Fruit fly (Drosophila melanogaster) whole organism, embryonic: ENCODE data around the gene Pvf2.

Source experiments
- Bteb2 ChIP-seq: fragments of 200-800 bp; sonication (Bioruptor generic); optimal IDR thresholded peaks from 2 replicates; lab custom pipeline; 2016; ENCODE audit warnings: missing biosample characterization, missing genetic modification characterization
- CG10274 ChIP-seq: fragments of 200-800 bp; sonication (Bioruptor generic); optimal IDR thresholded peaks from 3 replicates; lab custom pipeline; 2017; ENCODE audit warnings: missing biosample characterization, mild to moderate bottlenecking, missing genetic modification characterization
- CG10462 ChIP-seq: fragments of 200-800 bp; sonication (Bioruptor generic); optimal IDR thresholded peaks from 2 replicates; lab custom pipeline; 2016; ENCODE audit warnings: missing biosample characterization, missing genetic modification characterization
- CG11456 ChIP-seq: fragments of 200-800 bp; sonication (Bioruptor generic); IDR thresholded peaks from 3 replicates; pipeline ENCODE4 v1.3.6; 2022; ENCODE audit warnings: missing biosample characterization, missing genetic modification characterization
- CG11696 ChIP-seq: fragments of 200-800 bp; sonication (Bioruptor generic); IDR thresholded peaks from 2 replicates; pipeline ENCODE4 v1.3.6; 2022; ENCODE audit warnings: missing biosample characterization, missing genetic modification characterization
- CG12155 ChIP-seq: fragments of 200-800 bp; sonication (Bioruptor generic); optimal IDR thresholded peaks from 3 replicates; lab custom pipeline; 2016; ENCODE audit warnings: missing biosample characterization, missing genetic modification characterization
- CG12299 ChIP-seq: fragments of 200-800 bp; sonication (Bioruptor generic); optimal IDR thresholded peaks from 2 replicates; lab custom pipeline; 2018; ENCODE audit warnings: missing biosample characterization, mild to moderate bottlenecking, missing genetic modification characterization
- CG13424 ChIP-seq: fragments of 200-800 bp; sonication (Bioruptor generic); optimal IDR thresholded peaks from 2 replicates; lab custom pipeline; 2019; ENCODE audit warnings: missing biosample characterization, mild to moderate bottlenecking, missing genetic modification characterization, moderate library complexity
- CG14860 ChIP-seq: fragments of 200-800 bp; sonication (Bioruptor generic); IDR thresholded peaks from 3 replicates; pipeline ENCODE4 v1.3.6; 2022; ENCODE audit warnings: missing biosample characterization, missing genetic modification characterization; ENCODE audit not compliant: partially characterized antibody
- CG15011 ChIP-seq: fragments of 200-800 bp; sonication (Bioruptor generic); optimal IDR thresholded peaks from 3 replicates; lab custom pipeline; 2018; ENCODE audit warnings: missing biosample characterization, mild to moderate bottlenecking, missing genetic modification characterization
- CG17385 ChIP-seq: fragments of 200-800 bp; sonication (Bioruptor generic); optimal IDR thresholded peaks from 3 replicates; lab custom pipeline; 2018; ENCODE audit warnings: missing biosample characterization, mild to moderate bottlenecking, missing genetic modification characterization
- CG2202 ChIP-seq: fragments of 200-800 bp; sonication (Bioruptor generic); optimal IDR thresholded peaks from 2 replicates; lab custom pipeline; 2018; ENCODE audit warnings: missing biosample characterization, mild to moderate bottlenecking, missing genetic modification characterization
- CG34376 ChIP-seq: fragments of 200-800 bp; sonication (Bioruptor generic); optimal IDR thresholded peaks from 2 replicates; lab custom pipeline; 2018; ENCODE audit warnings: missing biosample characterization, mild to moderate bottlenecking, missing genetic modification characterization
- CG6765 ChIP-seq: fragments of 200-800 bp; sonication (Bioruptor generic); optimal IDR thresholded peaks from 3 replicates; lab custom pipeline; 2017; ENCODE audit warnings: missing biosample characterization, mild to moderate bottlenecking, missing genetic modification characterization
- CG7839 ChIP-seq: fragments of 200-800 bp; sonication (Bioruptor generic); optimal IDR thresholded peaks from 3 replicates; lab custom pipeline; 2018; ENCODE audit warnings: missing biosample characterization, mild to moderate bottlenecking, missing genetic modification characterization, moderate library complexity
- CG7963 ChIP-seq: fragments of 200-800 bp; sonication (Bioruptor generic); IDR thresholded peaks from 3 replicates; pipeline ENCODE4 v1.3.6; 2022; ENCODE audit warnings: missing biosample characterization, missing genetic modification characterization; ENCODE audit not compliant: partially characterized antibody
- CG8388 ChIP-seq: fragments of 200-800 bp; sonication (Bioruptor generic); optimal IDR thresholded peaks from 2 replicates; lab custom pipeline; 2019; ENCODE audit warnings: missing biosample characterization, mild to moderate bottlenecking, missing genetic modification characterization, moderate library complexity
- CG8765 ChIP-seq: fragments of 200-800 bp; sonication (Bioruptor generic); IDR thresholded peaks from 2 replicates; pipeline ENCODE4 v1.3.6; 2022; ENCODE audit warnings: missing biosample characterization, missing genetic modification characterization
- CG9727 ChIP-seq: fragments of 200-800 bp; sonication (Bioruptor generic); optimal IDR thresholded peaks from 3 replicates; lab custom pipeline; 2017; ENCODE audit warnings: missing biosample characterization, mild to moderate bottlenecking, missing genetic modification characterization
- H2.0 ChIP-seq: fragments of 200-800 bp; sonication (Bioruptor generic); IDR thresholded peaks from 2 replicates; pipeline ENCODE4 v1.3.6; 2022; ENCODE audit warnings: missing biosample characterization, missing genetic modification characterization
- HLH54F ChIP-seq: fragments of 200-800 bp; sonication (Bioruptor generic); optimal IDR thresholded peaks from 3 replicates; lab custom pipeline; 2016; ENCODE audit warnings: missing biosample characterization, missing genetic modification characterization
- Hey ChIP-seq: fragments of 200-800 bp; sonication (Bioruptor generic); optimal IDR thresholded peaks from 3 replicates; lab custom pipeline; 2018; ENCODE audit warnings: missing biosample characterization, mild to moderate bottlenecking, missing genetic modification characterization
- NfI ChIP-seq: fragments of 200-800 bp; sonication (Bioruptor generic); optimal IDR thresholded peaks from 3 replicates; lab custom pipeline; 2018; ENCODE audit warnings: missing biosample characterization, mild to moderate bottlenecking, missing genetic modification characterization, moderate library complexity
- PHDP ChIP-seq: fragments of 200-800 bp; sonication (Bioruptor generic); optimal IDR thresholded peaks from 3 replicates; lab custom pipeline; 2018; ENCODE audit warnings: missing biosample characterization, mild to moderate bottlenecking, missing genetic modification characterization, moderate library complexity
- Spps ChIP-seq: fragments of 200-800 bp; sonication (Bioruptor generic); optimal IDR thresholded peaks from 2 replicates; lab custom pipeline; 2018; ENCODE audit warnings: missing biosample characterization, mild to moderate bottlenecking, missing genetic modification characterization
- amos ChIP-seq: fragments of 200-800 bp; sonication (Bioruptor generic); IDR thresholded peaks from 2 replicates; pipeline ENCODE4 v1.3.6; 2022; ENCODE audit warnings: missing biosample characterization, missing genetic modification characterization; ENCODE audit not compliant: partially characterized antibody
- ato ChIP-seq: fragments of 200-800 bp; sonication (Bioruptor generic); IDR thresholded peaks from 2 replicates; pipeline ENCODE4 v1.3.6; 2022; ENCODE audit warnings: missing biosample characterization, missing genetic modification characterization; ENCODE audit not compliant: partially characterized antibody
- bsh ChIP-seq, 2 experiments: fragments of 200-800 bp; sonication (Bioruptor generic); optimal IDR thresholded peaks; 2 replicates each; lab custom pipeline; 2017 to 2018; ENCODE audit warnings: mild to moderate bottlenecking in 2 of 2, missing biosample characterization in 2 of 2, missing genetic modification characterization in 2 of 2, moderate library complexity in 1 of 2
- cg ChIP-seq: fragments of 200-800 bp; sonication (Bioruptor generic); optimal IDR thresholded peaks from 3 replicates; lab custom pipeline; 2019; ENCODE audit warnings: missing biosample characterization, mild to moderate bottlenecking, missing genetic modification characterization, moderate library complexity
- chif ChIP-seq, 2 experiments: fragments of 200-800 bp; sonication (Bioruptor generic); optimal IDR thresholded peaks; 3 replicates each; lab custom pipeline; 2016; ENCODE audit warnings: missing biosample characterization in 2 of 2, missing genetic modification characterization in 2 of 2
- ewg ChIP-seq: fragments of 200-800 bp; sonication (Bioruptor generic); optimal IDR thresholded peaks from 3 replicates; lab custom pipeline; 2017; ENCODE audit warnings: mild to moderate bottlenecking, missing biosample characterization, missing genetic modification reagents, missing genetic modification characterization
- fd3F ChIP-seq: fragments of 200-800 bp; sonication (Bioruptor generic); optimal IDR thresholded peaks from 2 replicates; lab custom pipeline; 2018; ENCODE audit warnings: missing biosample characterization, mild to moderate bottlenecking, missing genetic modification characterization, moderate library complexity
- gfzf ChIP-seq: fragments of 200-800 bp; sonication (Bioruptor generic); optimal IDR thresholded peaks from 2 replicates; lab custom pipeline; 2016; ENCODE audit warnings: missing biosample characterization, mild to moderate bottlenecking, missing genetic modification characterization, moderate library complexity
- gsb ChIP-seq: fragments of 200-800 bp; sonication (Bioruptor generic); IDR thresholded peaks from 2 replicates; pipeline ENCODE4 v1.3.6; 2022; ENCODE audit warnings: missing biosample characterization, missing genetic modification characterization
- insv ChIP-seq, 2 experiments: fragments of 200-800 bp; sonication (Bioruptor generic); optimal IDR thresholded peaks; 3 replicates each; lab custom pipeline; 2016 to 2018; ENCODE audit warnings: missing biosample characterization in 2 of 2, missing genetic modification characterization in 2 of 2
- kay ChIP-seq: fragments of 200-800 bp; sonication (Bioruptor generic); optimal IDR thresholded peaks from 2 replicates; lab custom pipeline; 2016; ENCODE audit warnings: missing biosample characterization, missing genetic modification characterization
- mam ChIP-seq: fragments of 200-800 bp; sonication (Bioruptor generic); optimal IDR thresholded peaks from 3 replicates; lab custom pipeline; 2016; ENCODE audit warnings: missing biosample characterization, missing genetic modification characterization
- mld ChIP-seq: fragments of 200-800 bp; sonication (Bioruptor generic); IDR thresholded peaks from 3 replicates; pipeline ENCODE4 v1.3.6; 2022; ENCODE audit warnings: missing biosample characterization, missing genetic modification characterization; ENCODE audit not compliant: partially characterized antibody
- nau ChIP-seq: fragments of 200-800 bp; sonication (Bioruptor generic); optimal IDR thresholded peaks from 3 replicates; lab custom pipeline; 2017; ENCODE audit warnings: missing biosample characterization, mild to moderate bottlenecking, missing genetic modification characterization, missing genetic modification reagents
- otp ChIP-seq: fragments of 200-800 bp; sonication (Bioruptor generic); IDR thresholded peaks from 3 replicates; pipeline ENCODE4, ENCODE4 v1.3.6; 2022; ENCODE audit warnings: missing biosample characterization, missing genetic modification characterization
- phol ChIP-seq: fragments of 200-800 bp; sonication (Bioruptor generic); optimal IDR thresholded peaks from 3 replicates; lab custom pipeline; 2018; ENCODE audit warnings: missing biosample characterization, mild to moderate bottlenecking, missing genetic modification characterization, moderate library complexity
- psq ChIP-seq: fragments of 200-800 bp; sonication (Bioruptor generic); optimal IDR thresholded peaks from 2 replicates; lab custom pipeline; 2017; ENCODE audit warnings: missing biosample characterization, missing genetic modification characterization
- pzg ChIP-seq: fragments of 200-800 bp; sonication (Bioruptor generic); optimal IDR thresholded peaks from 3 replicates; lab custom pipeline; 2018; ENCODE audit warnings: missing biosample characterization, mild to moderate bottlenecking, missing genetic modification characterization, moderate library complexity
- scrt ChIP-seq: fragments of 200-800 bp; sonication (Bioruptor generic); optimal IDR thresholded peaks from 2 replicates; lab custom pipeline; 2018; ENCODE audit warnings: missing biosample characterization, mild to moderate bottlenecking, missing genetic modification characterization, moderate library complexity
- shn ChIP-seq: fragments of 200-800 bp; sonication (Bioruptor generic); optimal IDR thresholded peaks from 3 replicates; lab custom pipeline; 2016; ENCODE audit warnings: missing biosample characterization, missing genetic modification characterization
- sima ChIP-seq: fragments of 200-800 bp; sonication (Bioruptor generic); optimal IDR thresholded peaks from 2 replicates; lab custom pipeline; 2016; ENCODE audit warnings: missing biosample characterization, missing genetic modification characterization
- sob ChIP-seq: fragments of 200-800 bp; sonication (Bioruptor generic); IDR thresholded peaks from 2 replicates; pipeline ENCODE4 v1.3.6; 2022; ENCODE audit warnings: missing biosample characterization, missing genetic modification characterization
- trh ChIP-seq: fragments of 200-800 bp; sonication (Bioruptor generic); optimal IDR thresholded peaks from 2 replicates; lab custom pipeline; 2016; ENCODE audit warnings: missing biosample characterization, missing genetic modification characterization
- ttk ChIP-seq: fragments of 200-800 bp; sonication (Bioruptor generic); IDR thresholded peaks from 2 replicates; pipeline ENCODE4 v2.1.2; 2022; ENCODE audit warnings: missing biosample characterization, missing genetic modification characterization

Pvf2 gene

DNA sequence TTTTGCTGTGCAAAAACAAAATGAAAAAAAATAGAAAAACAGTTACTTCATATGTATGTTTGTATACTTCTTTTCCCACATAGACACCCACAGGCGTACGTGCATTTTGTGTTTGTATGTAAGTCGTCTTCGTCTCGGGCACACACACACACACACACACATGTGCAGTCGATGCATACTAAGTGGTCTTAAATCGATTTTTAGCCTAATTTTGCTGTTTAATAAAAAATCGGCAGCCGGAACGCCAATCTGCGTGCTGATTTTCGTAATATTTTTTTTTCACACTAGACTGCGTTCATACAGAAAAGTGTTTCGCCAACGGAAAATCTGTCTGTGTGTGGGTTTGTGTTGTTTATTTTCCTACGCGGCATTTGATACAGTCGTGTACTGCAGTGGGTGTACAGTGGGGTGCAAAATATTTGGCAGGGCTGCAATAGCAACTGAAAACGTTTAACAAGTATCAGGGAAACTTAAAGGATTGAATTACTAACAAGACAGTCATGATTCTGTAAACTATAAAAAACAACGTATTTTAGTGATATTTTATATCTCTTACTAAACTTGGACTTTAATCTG, 51.2 kb downstream of the Pvf2 start (continued):
- TF ChIP-seq mld (GFP tag; lab: Robert Waterston, UW) (no peak), CG12299 (tag; lab: Kevin White, UChicago) (no peak), chif (GFP tag; optimal IDR thresholded peaks at IDR 0.05; lab: Kevin White, UChicago) (peak in 1 of 2 experiments; percentile 9), Spps (no peak), CG2202 (tag; lab: Kevin White, UChicago) (no peak), pzg (GFP tag; lab: Kevin White, UChicago) (no peak), CG10274 (GFP tag; lab: Kevin White, UChicago) (no peak), gsb (GFP tag; lab: Robert Waterston, UW) (0 out of 2 replicates have a peak, but pooled peaks have one; percentile 10), CG15011 (GFP tag; lab: Kevin White, UChicago) (no peak), otp (GFP tag; lab: Robert Waterston, UW) (no peak), CG13424 (peak; percentile 24), CG9727 (GFP tag; lab: Kevin White, UChicago) (peak; percentile 26), mam (GFP tag; lab: Kevin White, UChicago) (peak; percentile 59), kay (GFP tag; lab: Kevin White, UChicago) (no peak), ewg (GFP tag; lab: Kevin White, UChicago) (no peak), ttk (GFP tag; lab: Robert Waterston, UW) (no peak), amos (no peak), CG7839 (tag; lab: Kevin White, UChicago) (no peak), HLH54F (GFP tag; lab: Kevin White, UChicago) (peak; percentile 18), scrt (GFP tag; lab: Kevin White, UChicago) (no peak), PHDP (tag; lab: Kevin White, UChicago) (no peak), sima (GFP tag; lab: Kevin White, UChicago) (no peak), Bteb2 (GFP tag; lab: Kevin White, UChicago) (no peak), CG14860 (GFP tag; lab: Robert Waterston, UW) (no peak), nau (GFP tag; lab: Kevin White, UChicago) (no peak), cg (GFP tag; lab: Kevin White, UChicago) (peak; percentile 97), ato (GFP tag; lab: Robert Waterston, UW) (no peak), CG8765 (GFP tag; lab: Robert Waterston, UW) (no peak), CG8388 (no peak), bsh (GFP tag; optimal IDR thresholded peaks at IDR 0.05; lab: Kevin White, UChicago) (peak; percentile 26 to 51), Hey (tag; lab: Kevin White, UChicago) (no peak), H2.0 (GFP tag; lab: Robert Waterston, UW) (peak; percentile 25; the same call in 1 of the 2 replicates), CG10462 (GFP tag; lab: Kevin White, UChicago) (no peak), CG6765 (GFP tag; lab: Kevin White, UChicago) (peak; percentile 1), fd3F (no peak), CG11696 (no peak), shn (GFP tag; lab: Kevin White, UChicago) (no peak), CG7963 (no peak), CG12155 (peak; percentile 29), CG34376 (peak; percentile 23), trh (GFP tag; lab: Kevin White, UChicago) (no peak), CG11456 (no peak; the same call in 2 of the 3 replicates), phol (tag; lab: Kevin White, UChicago) (no peak), gfzf (GFP tag; lab: Kevin White, UChicago) (no peak), psq (GFP tag; lab: Kevin White, UChicago) (no peak), CG17385 (peak; percentile 21), NfI (GFP tag; lab: Kevin White, UChicago) (peak; percentile 39), sob (GFP tag; lab: Robert Waterston, UW) (peak; percentile 45; the same call in 1 of the 2 replicates), insv (GFP tag; optimal IDR thresholded peaks at IDR 0.05; lab: Kevin White, UChicago) (no peak)
